Worm (Caenorhabditis elegans): ENCODE results near the gene miro-1.
A peak's percentile ranks its signal among the peaks of the same experiment; 100 is the strongest.

DNA sequence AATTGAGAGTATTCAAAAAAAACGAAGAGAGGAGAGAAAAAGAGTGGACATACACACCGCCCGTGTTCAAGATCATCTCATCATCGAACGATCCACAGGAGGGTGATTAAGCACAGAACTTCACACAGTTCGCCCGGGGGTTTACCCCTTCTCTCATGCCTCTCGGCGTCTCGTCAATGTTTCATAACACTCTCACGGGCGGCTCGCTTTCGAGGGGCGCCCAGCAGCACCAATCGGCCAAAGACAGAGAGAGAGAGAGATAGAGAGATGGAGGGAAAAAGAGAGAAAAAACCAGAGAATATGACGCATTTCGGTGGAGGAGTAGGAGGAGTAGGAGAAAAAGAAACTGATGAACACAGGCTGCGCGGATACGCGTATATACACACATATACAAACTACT is 10.4 kb downstream of the miro-1 start:
- no peak for TF ChIP-seq unc-130 (GFP tag; optimal IDR thresholded peaks at IDR 0.05)
- TF ChIP-seq nfya-2 (GFP tag; IDR thresholded peaks at IDR 0.05) = no peak
- no peak for TF ChIP-seq pha-4 (tag; optimal IDR thresholded peaks at IDR 0.05)
- TF ChIP-seq efl-1 (GFP tag; optimal IDR thresholded peaks at IDR 0.05) = no peak
- no peak for TF ChIP-seq dpff-1 (tag; optimal IDR thresholded peaks at IDR 0.05)
- TF ChIP-seq snpc-1.3 (tag; optimal IDR thresholded peaks at IDR 0.05; ENCODE audit: insufficient read depth) = no peak
- peak; percentile 48; the same call in 1 of the 2 replicates for TF ChIP-seq hmg-1.2 (GFP tag; IDR thresholded peaks at IDR 0.05)
- no peak for TF ChIP-seq ceh-79 (tag; optimal IDR thresholded peaks at IDR 0.05)

All from whole organism, young adult.